Worm (Caenorhabditis elegans): ENCODE data around the gene cogc-2.

DNA sequence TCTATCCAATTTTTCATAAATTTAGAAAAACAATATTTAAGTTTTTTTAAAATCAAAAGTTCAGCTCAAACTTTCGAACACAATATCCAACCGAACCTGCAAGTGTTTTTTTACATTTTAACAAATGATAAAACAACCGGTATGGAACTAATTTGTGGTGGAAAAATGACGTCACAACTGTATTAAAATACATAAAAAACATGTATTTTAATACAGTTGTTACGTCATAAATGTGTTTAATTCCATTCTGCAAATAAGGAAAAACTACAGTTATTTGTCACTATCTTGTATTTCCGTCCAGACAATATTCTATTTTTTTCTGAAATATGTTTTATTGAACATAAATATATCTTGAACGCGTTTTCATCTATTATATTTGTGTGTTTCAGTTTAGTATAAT lies 27.2 kb downstream of the cogc-2 start:
- no peak for TF ChIP-seq hmbx-1 (tag; optimal IDR thresholded peaks at IDR 0.05)
- no peak for TF ChIP-seq ets-7 (tag; optimal IDR thresholded peaks at IDR 0.05)
- TF ChIP-seq ama-1 (optimal IDR thresholded peaks at IDR 0.05), result no peak
- TF ChIP-seq aly-1 (tag; optimal IDR thresholded peaks at IDR 0.05), result no peak
- no peak for TF ChIP-seq ceh-36 (tag; optimal IDR thresholded peaks at IDR 0.05)
- no peak for TF ChIP-seq sea-1 (GFP tag; conservative IDR thresholded peaks at IDR 0.05)
- no peak for TF ChIP-seq B0310.2 (tag; optimal IDR thresholded peaks at IDR 0.05)
- TF ChIP-seq scrt-1 (GFP tag; IDR thresholded peaks at IDR 0.05), result no peak
- TF ChIP-seq pes-1 (GFP tag; IDR thresholded peaks at IDR 0.05), result no peak
- no peak for TF ChIP-seq flt-1 (GFP tag; IDR thresholded peaks at IDR 0.05)
- no peak for TF ChIP-seq tbx-37 (GFP tag; conservative IDR thresholded peaks at IDR 0.05)
- no peak for TF ChIP-seq F13C5.2 (tag; optimal IDR thresholded peaks at IDR 0.05)
